Fruit fly (Drosophila melanogaster) whole organism, embryonic: ENCODE results near the gene sesB.

Experiments used
- Antp ChIP-seq: fragments of 200-800 bp; sonication (Bioruptor generic); optimal IDR thresholded peaks from 3 replicates; lab custom pipeline; 2016; ENCODE audit warnings: missing biosample characterization, missing genetic modification characterization
- Asciz ChIP-seq: fragments of 200-800 bp; sonication (Bioruptor generic); optimal IDR thresholded peaks from 2 replicates; lab custom pipeline; 2017; ENCODE audit warnings: missing biosample characterization, mild to moderate bottlenecking, missing genetic modification characterization, missing genetic modification reagents
- BtbVII ChIP-seq: fragments of 200-800 bp; sonication (Bioruptor generic); optimal IDR thresholded peaks from 3 replicates; lab custom pipeline; 2017; ENCODE audit warnings: missing biosample characterization, mild to moderate bottlenecking, missing genetic modification characterization
- CG10654 ChIP-seq: fragments of 200-800 bp; sonication (Bioruptor generic); optimal IDR thresholded peaks from 2 replicates; lab custom pipeline; 2016; ENCODE audit warnings: missing biosample characterization, missing genetic modification characterization
- CG11456 ChIP-seq: fragments of 200-800 bp; sonication (Bioruptor generic); IDR thresholded peaks from 3 replicates; pipeline ENCODE4 v1.3.6; 2022; ENCODE audit warnings: missing biosample characterization, missing genetic modification characterization
- CG12104 ChIP-seq: fragments of 200-800 bp; sonication (Bioruptor generic); optimal IDR thresholded peaks from 3 replicates; lab custom pipeline; 2016; ENCODE audit warnings: missing biosample characterization, missing genetic modification characterization
- CG12236 ChIP-seq: fragments of 200-800 bp; sonication (Bioruptor generic); optimal IDR thresholded peaks from 2 replicates; lab custom pipeline; 2016; ENCODE audit warnings: missing biosample characterization, missing genetic modification characterization
- CG12391 ChIP-seq: fragments of 200-800 bp; sonication (Bioruptor generic); optimal IDR thresholded peaks from 3 replicates; lab custom pipeline; 2018; ENCODE audit warnings: missing biosample characterization, mild to moderate bottlenecking, missing genetic modification characterization, moderate library complexity
- CG12659 ChIP-seq: fragments of 200-800 bp; sonication (Bioruptor generic); optimal IDR thresholded peaks from 3 replicates; lab custom pipeline; 2017; ENCODE audit warnings: mild to moderate bottlenecking, missing biosample characterization, missing genetic modification reagents, missing genetic modification characterization
- CG15269 ChIP-seq: fragments of 200-800 bp; sonication (Bioruptor generic); optimal IDR thresholded peaks from 2 replicates; lab custom pipeline; 2018; ENCODE audit warnings: missing biosample characterization, mild to moderate bottlenecking, missing genetic modification characterization, moderate library complexity
- CG1529 ChIP-seq: fragments of 200-800 bp; sonication (Bioruptor generic); optimal IDR thresholded peaks from 3 replicates; lab custom pipeline; 2018; ENCODE audit warnings: missing biosample characterization, missing genetic modification characterization
- CG15514 ChIP-seq: fragments of 200-800 bp; sonication (Bioruptor generic); optimal IDR thresholded peaks from 3 replicates; lab custom pipeline; 2017; ENCODE audit warnings: missing biosample characterization, missing genetic modification characterization, mild to moderate bottlenecking, moderate library complexity, missing genetic modification reagents
- CG1647 ChIP-seq: fragments of 200-800 bp; sonication (Bioruptor generic); optimal IDR thresholded peaks from 3 replicates; lab custom pipeline; 2016; ENCODE audit warnings: missing biosample characterization, missing genetic modification characterization
- CG18011 ChIP-seq: fragments of 200-800 bp; sonication (Bioruptor generic); optimal IDR thresholded peaks from 2 replicates; lab custom pipeline; 2017; ENCODE audit warnings: missing biosample characterization, missing genetic modification characterization, mild to moderate bottlenecking, moderate library complexity, missing genotype
- CG18599 ChIP-seq: fragments of 200-800 bp; sonication (Bioruptor generic); optimal IDR thresholded peaks from 3 replicates; lab custom pipeline; 2017; ENCODE audit warnings: missing biosample characterization, missing genetic modification characterization, mild to moderate bottlenecking, moderate library complexity, missing genetic modification reagents
- CG2120 ChIP-seq: fragments of 200-800 bp; sonication (Bioruptor generic); optimal IDR thresholded peaks from 3 replicates; lab custom pipeline; 2016; ENCODE audit warnings: missing biosample characterization, missing genetic modification characterization
- CG30403 ChIP-seq: fragments of 200-800 bp; sonication (Bioruptor generic); optimal IDR thresholded peaks from 3 replicates; lab custom pipeline; 2016; ENCODE audit warnings: missing biosample characterization, missing genetic modification characterization
- CG6791 ChIP-seq: fragments of 200-800 bp; sonication (Bioruptor generic); IDR thresholded peaks from 3 replicates; pipeline ENCODE4 v1.3.6; 2022; ENCODE audit warnings: missing biosample characterization, missing genetic modification characterization; ENCODE audit not compliant: partially characterized antibody
- CG7839 ChIP-seq: fragments of 200-800 bp; sonication (Bioruptor generic); optimal IDR thresholded peaks from 3 replicates; lab custom pipeline; 2018; ENCODE audit warnings: missing biosample characterization, mild to moderate bottlenecking, missing genetic modification characterization, moderate library complexity
- CG8359 ChIP-seq: fragments of 200-800 bp; sonication (Bioruptor generic); optimal IDR thresholded peaks from 2 replicates; lab custom pipeline; 2017; ENCODE audit warnings: missing biosample characterization, mild to moderate bottlenecking, missing genetic modification characterization, borderline replicate concordance
- D ChIP-seq, 2 experiments: fragments of 200-800 bp in 1 of 2; fragments of >200 bp in 1 of 2; sonication (Bioruptor generic) in 1 of 2; optimal IDR thresholded peaks; 2 replicates in 1 of 2; 3 replicates in 1 of 2; lab custom pipeline; 2017; ENCODE audit warnings: mild to moderate bottlenecking in 1 of 2, missing biosample characterization in 1 of 2, missing genetic modification characterization in 1 of 2, missing genetic modification reagents in 1 of 2
- Dfd ChIP-seq, 2 experiments: fragments of >200 bp; optimal IDR thresholded peaks; 2 replicates each; lab custom pipeline; 2017; ENCODE audit warnings: missing biosample characterization in 2 of 2, missing genetic modification characterization in 2 of 2
- Dp ChIP-seq: fragments of 200-800 bp; sonication (Bioruptor generic); optimal IDR thresholded peaks from 2 replicates; lab custom pipeline; 2018; ENCODE audit warnings: missing biosample characterization, mild to moderate bottlenecking, missing genetic modification characterization, moderate library complexity
- ERR ChIP-seq: fragments of 200-800 bp; sonication (Bioruptor generic); optimal IDR thresholded peaks from 2 replicates; lab custom pipeline; 2016; ENCODE audit warnings: missing biosample characterization, missing genetic modification characterization
- Gsc ChIP-seq: fragments of 200-800 bp; sonication (Bioruptor generic); IDR thresholded peaks from 2 replicates; pipeline ENCODE4 v1.3.6; 2022; ENCODE audit warnings: missing biosample characterization, missing genetic modification characterization
- HLH4C ChIP-seq: fragments of 200-800 bp; sonication (Bioruptor generic); IDR thresholded peaks from 3 replicates; pipeline ENCODE4 v1.3.6; 2022; ENCODE audit warnings: missing biosample characterization, missing genetic modification characterization; ENCODE audit not compliant: partially characterized antibody
- Kr ChIP-seq: fragments of 200-800 bp; sonication (Bioruptor generic); optimal IDR thresholded peaks from 2 replicates; lab custom pipeline; 2017; ENCODE audit warnings: missing biosample characterization, mild to moderate bottlenecking, missing genetic modification characterization
- Mes4 ChIP-seq: fragments of 200-800 bp; sonication (Bioruptor generic); optimal IDR thresholded peaks from 2 replicates; lab custom pipeline; 2016; ENCODE audit warnings: missing biosample characterization, missing genetic modification characterization
- Ptx1 ChIP-seq: fragments of 200-800 bp; sonication (Bioruptor generic); IDR thresholded peaks from 2 replicates; pipeline ENCODE4 v1.3.6; 2022; ENCODE audit warnings: missing biosample characterization, missing genetic modification characterization
- Spps ChIP-seq: fragments of 200-800 bp; sonication (Bioruptor generic); optimal IDR thresholded peaks from 2 replicates; lab custom pipeline; 2018; ENCODE audit warnings: missing biosample characterization, mild to moderate bottlenecking, missing genetic modification characterization
- TFAM ChIP-seq: fragments of 200-800 bp; sonication (Bioruptor generic); optimal IDR thresholded peaks from 2 replicates; lab custom pipeline; 2017; ENCODE audit warnings: missing biosample characterization, missing genetic modification characterization, inconsistent platforms
- ara ChIP-seq: fragments of 200-800 bp; sonication (Bioruptor generic); IDR thresholded peaks from 2 replicates; pipeline ENCODE4 v1.3.6; 2022; ENCODE audit warnings: missing biosample characterization, missing genetic modification characterization
- az2 ChIP-seq: fragments of 200-800 bp; sonication (Bioruptor generic); optimal IDR thresholded peaks from 3 replicates; lab custom pipeline; 2016; ENCODE audit warnings: missing biosample characterization, missing genetic modification characterization
- btn ChIP-seq: fragments of 200-800 bp; sonication (Bioruptor generic); optimal IDR thresholded peaks from 2 replicates; lab custom pipeline; 2016; ENCODE audit warnings: missing biosample characterization, missing genetic modification characterization
- cg ChIP-seq: fragments of 200-800 bp; sonication (Bioruptor generic); optimal IDR thresholded peaks from 3 replicates; lab custom pipeline; 2019; ENCODE audit warnings: missing biosample characterization, mild to moderate bottlenecking, missing genetic modification characterization, moderate library complexity
- en ChIP-seq: fragments of 200-800 bp; sonication (Bioruptor generic); optimal IDR thresholded peaks from 2 replicates; lab custom pipeline; 2016; ENCODE audit warnings: missing biosample characterization, missing genetic modification characterization
- ken ChIP-seq: fragments of 200-800 bp; sonication (Bioruptor generic); IDR thresholded peaks from 3 replicates; pipeline ENCODE4 v1.3.6; 2022; ENCODE audit warnings: missing biosample characterization, missing genetic modification characterization
- klu ChIP-seq: fragments of 200-800 bp; sonication (Bioruptor generic); IDR thresholded peaks from 2 replicates; pipeline ENCODE4 v1.3.6; 2022; ENCODE audit warnings: missing biosample characterization, missing genetic modification characterization
- luna ChIP-seq: fragments of 200-800 bp; sonication (Bioruptor generic); optimal IDR thresholded peaks from 2 replicates; lab custom pipeline; 2016; ENCODE audit warnings: missing biosample characterization, missing genetic modification characterization
- maf-S ChIP-seq: fragments of 200-800 bp; sonication (Bioruptor generic); optimal IDR thresholded peaks from 2 replicates; lab custom pipeline; 2016; ENCODE audit warnings: missing biosample characterization, missing genetic modification characterization
- org-1 ChIP-seq: fragments of 200-800 bp; sonication (Bioruptor generic); optimal IDR thresholded peaks from 2 replicates; lab custom pipeline; 2017; ENCODE audit warnings: missing biosample characterization, missing genetic modification characterization
- otp ChIP-seq: fragments of 200-800 bp; sonication (Bioruptor generic); IDR thresholded peaks from 3 replicates; pipeline ENCODE4, ENCODE4 v1.3.6; 2022; ENCODE audit warnings: missing biosample characterization, missing genetic modification characterization
- psq ChIP-seq: fragments of 200-800 bp; sonication (Bioruptor generic); optimal IDR thresholded peaks from 2 replicates; lab custom pipeline; 2017; ENCODE audit warnings: missing biosample characterization, missing genetic modification characterization
- repo ChIP-seq: fragments of 200-800 bp; sonication (Bioruptor generic); optimal IDR thresholded peaks from 2 replicates; lab custom pipeline; 2016; ENCODE audit warnings: missing biosample characterization, missing genetic modification characterization
- salm ChIP-seq: fragments of 200-800 bp; sonication (Bioruptor generic); optimal IDR thresholded peaks from 2 replicates; lab custom pipeline; 2018; ENCODE audit warnings: missing biosample characterization, mild to moderate bottlenecking, missing genetic modification characterization
- sd ChIP-seq: fragments of 200-800 bp; sonication (Bioruptor generic); optimal IDR thresholded peaks from 3 replicates; lab custom pipeline; 2018; ENCODE audit warnings: missing biosample characterization, mild to moderate bottlenecking, missing genetic modification characterization, moderate library complexity
- slp2 ChIP-seq: fragments of 200-800 bp; sonication (Bioruptor generic); optimal IDR thresholded peaks from 2 replicates; lab custom pipeline; 2016; ENCODE audit warnings: missing biosample characterization, missing genetic modification characterization
- so ChIP-seq: fragments of 200-800 bp; sonication (Bioruptor generic); IDR thresholded peaks from 3 replicates; pipeline ENCODE4 v1.3.6; 2022; ENCODE audit warnings: missing biosample characterization, missing genetic modification characterization
- sqz ChIP-seq: fragments of 200-800 bp; sonication (Bioruptor generic); optimal IDR thresholded peaks from 3 replicates; lab custom pipeline; 2018; ENCODE audit warnings: missing biosample characterization, mild to moderate bottlenecking, missing genetic modification characterization

sesB gene

dm6 chrX:10767350-10768005 is 19.3 kb downstream of the sesB start (continued):
- TF ChIP-seq otp (GFP tag; lab: Robert Waterston, UW) (no peak), ara (peak; percentile 48; the same call in 1 of the 2 replicates), CG6791 (GFP tag; lab: Robert Waterston, UW) (no peak), en (GFP tag; lab: Kevin White, UChicago) (peak; percentile 19), CG18011 (GFP tag; lab: Kevin White, UChicago) (no peak), so (GFP tag; lab: Robert Waterston, UW) (peak; percentile 58; the same call in 1 of the 3 replicates), CG8359 (GFP tag; lab: Kevin White, UChicago) (peak; percentile 23), CG30403 (peak; percentile 61), CG12391 (peak; percentile 66), Kr (GFP tag; lab: Kevin White, UChicago) (no peak), Asciz (GFP tag; lab: Kevin White, UChicago) (no peak), Gsc (no peak), CG7839 (tag; lab: Kevin White, UChicago) (peak; percentile 67), BtbVII (GFP tag; lab: Kevin White, UChicago) (peak; percentile 56), maf-S (GFP tag; lab: Kevin White, UChicago) (peak; percentile 65), psq (GFP tag; lab: Kevin White, UChicago) (no peak), CG15514 (GFP tag; lab: Kevin White, UChicago) (peak; percentile 58), CG12104 (no peak), CG1647 (GFP tag; lab: Kevin White, UChicago) (peak; percentile 45), Dfd (GFP tag; optimal IDR thresholded peaks at IDR 0.05; lab: Kevin White, UChicago) (no peak), CG18599 (GFP tag; lab: Kevin White, UChicago) (peak; percentile 85), slp2 (GFP tag; lab: Kevin White, UChicago) (peak; percentile 40), CG15269 (peak; percentile 67), CG1529 (GFP tag; lab: Kevin White, UChicago) (peak; percentile 24), repo (GFP tag; lab: Kevin White, UChicago) (peak; percentile 51), Spps (no peak), ken (GFP tag; lab: Robert Waterston, UW) (peak; percentile 42; the same call in 1 of the 3 replicates), sd (tag; lab: Kevin White, UChicago) (peak; percentile 19), salm (tag; lab: Kevin White, UChicago) (peak; percentile 1), TFAM (GFP tag; lab: Kevin White, UChicago) (no peak), sqz (GFP tag; lab: Kevin White, UChicago) (peak; percentile 93), HLH4C (GFP tag; lab: Robert Waterston, UW) (no peak), ERR (GFP tag; lab: Kevin White, UChicago) (peak; percentile 68), btn (GFP tag; lab: Kevin White, UChicago) (no peak), Ptx1 (GFP tag; lab: Robert Waterston, UW) (peak; percentile 56), CG12236 (GFP tag; lab: Kevin White, UChicago) (no peak), klu (no peak), luna (GFP tag; lab: Kevin White, UChicago) (no peak), CG12659 (GFP tag; lab: Kevin White, UChicago) (peak; percentile 43), az2 (peak; percentile 40), CG2120 (GFP tag; lab: Kevin White, UChicago) (peak; percentile 84), org-1 (GFP tag; lab: Kevin White, UChicago) (peak; percentile 51), CG10654 (GFP tag; lab: Kevin White, UChicago) (peak; percentile 49), Dp (GFP tag; lab: Kevin White, UChicago) (no peak), CG11456 (GFP tag; lab: Robert Waterston, UW) (peak; percentile 69; the same call in 1 of the 3 replicates), Mes4 (peak; percentile 22), Antp (peak; percentile 78), cg (GFP tag; lab: Kevin White, UChicago) (peak; percentile 96), D (optimal IDR thresholded peaks at IDR 0.05; lab: Kevin White, UChicago) (peak; percentile 13), D (GFP tag; optimal IDR thresholded peaks at IDR 0.05; lab: Kevin White, UChicago) (peak; percentile 41)
